Fruit fly (Drosophila melanogaster) whole organism, adult: ENCODE results near the gene CG1113.

Experiments used
- CG11617 ChIP-seq: fragments of 200-800 bp; sonication (Bioruptor generic); optimal IDR thresholded peaks from 2 replicates; lab custom pipeline; 2017; ENCODE audit warnings: mild to moderate bottlenecking, missing biosample characterization, missing genetic modification reagents, missing genetic modification characterization
- CG12768 ChIP-seq: fragments of 200-800 bp; sonication (Bioruptor generic); optimal IDR thresholded peaks from 2 replicates; lab custom pipeline; 2017; ENCODE audit warnings: missing biosample characterization, missing genetic modification characterization, mild to moderate bottlenecking, moderate library complexity, missing genetic modification reagents
- CG14711 ChIP-seq: fragments of 200-800 bp; sonication (Bioruptor generic); optimal IDR thresholded peaks from 2 replicates; lab custom pipeline; 2018; ENCODE audit warnings: missing biosample characterization, mild to moderate bottlenecking, missing genetic modification characterization, moderate library complexity
- CG7045 ChIP-seq: fragments of 200-800 bp; sonication (Bioruptor generic); optimal IDR thresholded peaks from 2 replicates; lab custom pipeline; 2017; ENCODE audit warnings: missing biosample characterization, mild to moderate bottlenecking, missing genetic modification characterization
- Clk ChIP-seq: fragments of 200-800 bp; sonication (Bioruptor generic); optimal IDR thresholded peaks from 2 replicates; lab custom pipeline; 2017; ENCODE audit warnings: missing biosample characterization, missing genetic modification characterization
- Hr96 ChIP-seq: fragments of 200-800 bp; sonication (Bioruptor generic); optimal IDR thresholded peaks from 2 replicates; lab custom pipeline; 2016; ENCODE audit warnings: missing biosample characterization, missing genetic modification characterization
- Mnt ChIP-seq: fragments of 200-800 bp; sonication (Bioruptor generic); optimal IDR thresholded peaks from 2 replicates; lab custom pipeline; 2016; ENCODE audit warnings: missing biosample characterization, mild to moderate bottlenecking, missing genetic modification characterization
- bab1 ChIP-seq: fragments of 200-800 bp; sonication (Bioruptor generic); optimal IDR thresholded peaks from 3 replicates; lab custom pipeline; 2019; ENCODE audit warnings: missing biosample characterization, mild to moderate bottlenecking, missing genetic modification characterization, moderate library complexity
- cnc ChIP-seq, 2 experiments: fragments of >200 bp; optimal IDR thresholded peaks; 2 replicates each; lab custom pipeline; 2017
- kay ChIP-seq: fragments of 200-800 bp; sonication (Bioruptor generic); peaks from one replicate; lab custom pipeline; 2016; ENCODE audit warnings: missing biosample characterization, missing genetic modification characterization, borderline replicate concordance
- ovo ChIP-seq: fragments of 200-800 bp; sonication (Bioruptor generic); optimal IDR thresholded peaks from 2 replicates; lab custom pipeline; 2016; ENCODE audit warnings: missing biosample characterization, missing genetic modification characterization
- pad ChIP-seq: fragments of 200-800 bp; sonication (Bioruptor generic); optimal IDR thresholded peaks from 3 replicates; lab custom pipeline; 2017; ENCODE audit warnings: missing biosample characterization, missing genetic modification characterization, mild to moderate bottlenecking, moderate library complexity, missing genetic modification reagents
- tj ChIP-seq: fragments of 200-800 bp; sonication (Bioruptor generic); optimal IDR thresholded peaks from 3 replicates; lab custom pipeline; 2017; ENCODE audit warnings: missing biosample characterization, mild to moderate bottlenecking, missing genetic modification characterization, moderate library complexity

- TF ChIP-seq Clk (GFP tag; lab: Kevin White, UChicago): no peak
- no peak for TF ChIP-seq Hr96 (GFP tag; lab: Kevin White, UChicago)
- TF ChIP-seq cnc (optimal IDR thresholded peaks at IDR 0.05; lab: Kevin White, UChicago): no peak
- TF ChIP-seq tj (GFP tag; lab: Kevin White, UChicago): no peak
- TF ChIP-seq Mnt (GFP tag; lab: Kevin White, UChicago): no peak
- TF ChIP-seq CG7045 (GFP tag; lab: Kevin White, UChicago): no peak
- TF ChIP-seq ovo: no peak
- TF ChIP-seq CG12768 (GFP tag; lab: Kevin White, UChicago): peak; percentile 29
- no peak for TF ChIP-seq CG11617 (GFP tag; lab: Kevin White, UChicago)
- no peak for TF ChIP-seq bab1 (GFP tag; lab: Kevin White, UChicago)
- TF ChIP-seq pad (GFP tag; lab: Kevin White, UChicago): no peak
- no peak for TF ChIP-seq kay (GFP tag; lab: Kevin White, UChicago)
- TF ChIP-seq CG14711 (tag; lab: Kevin White, UChicago): no peak
Observed at dm6 chr3R:5261262-5261661, 8.3 kb downstream of the CG1113 start.
